Fruit fly (Drosophila melanogaster): ENCODE measurements around the gene CG15449.

- TF ChIP-seq EcR (GFP tag; optimal IDR thresholded peaks at IDR 0.05) (no peak), psq (optimal IDR thresholded peaks at IDR 0.05) (no peak), CG8478 (optimal IDR thresholded peaks at IDR 0.05) (no peak), Dll (optimal IDR thresholded peaks at IDR 0.05) (no peak), usp (GFP tag; optimal IDR thresholded peaks at IDR 0.05) (no peak), pan (optimal IDR thresholded peaks at IDR 0.05) (no peak)
Observed at dm6 chrX:21083246-21083645, 42.8 kb upstream of the CG15449 start.
